Worm (Caenorhabditis elegans): ENCODE data around the gene C25G6.4.

- TF ChIP-seq egl-27 (tag; optimal IDR thresholded peaks at IDR 0.05) (no peak), ceh-16 (tag; optimal IDR thresholded peaks at IDR 0.05) (no peak), dmd-4 (tag; optimal IDR thresholded peaks at IDR 0.05) (no peak), zag-1 (tag; optimal IDR thresholded peaks at IDR 0.05) (no peak), nhr-6 (tag; optimal IDR thresholded peaks at IDR 0.05) (no peak), ceh-82 (tag; optimal IDR thresholded peaks at IDR 0.05) (no peak), skn-1 (tag; optimal IDR thresholded peaks at IDR 0.05) (no peak), mdl-1 (tag; optimal IDR thresholded peaks at IDR 0.05) (no peak), unc-39 (tag; optimal IDR thresholded peaks at IDR 0.05) (no peak), lin-39 (tag; optimal IDR thresholded peaks at IDR 0.05) (no peak), alr-1 (tag; optimal IDR thresholded peaks at IDR 0.05) (no peak)
Observed at ce11 chrX:1242763-1243162, 6.9 kb downstream of the C25G6.4 start.

All from whole organism, L2 larva.